Fruit fly (Drosophila melanogaster): ENCODE data around the gene Gapvd1.

Gene Gapvd1

DNA sequence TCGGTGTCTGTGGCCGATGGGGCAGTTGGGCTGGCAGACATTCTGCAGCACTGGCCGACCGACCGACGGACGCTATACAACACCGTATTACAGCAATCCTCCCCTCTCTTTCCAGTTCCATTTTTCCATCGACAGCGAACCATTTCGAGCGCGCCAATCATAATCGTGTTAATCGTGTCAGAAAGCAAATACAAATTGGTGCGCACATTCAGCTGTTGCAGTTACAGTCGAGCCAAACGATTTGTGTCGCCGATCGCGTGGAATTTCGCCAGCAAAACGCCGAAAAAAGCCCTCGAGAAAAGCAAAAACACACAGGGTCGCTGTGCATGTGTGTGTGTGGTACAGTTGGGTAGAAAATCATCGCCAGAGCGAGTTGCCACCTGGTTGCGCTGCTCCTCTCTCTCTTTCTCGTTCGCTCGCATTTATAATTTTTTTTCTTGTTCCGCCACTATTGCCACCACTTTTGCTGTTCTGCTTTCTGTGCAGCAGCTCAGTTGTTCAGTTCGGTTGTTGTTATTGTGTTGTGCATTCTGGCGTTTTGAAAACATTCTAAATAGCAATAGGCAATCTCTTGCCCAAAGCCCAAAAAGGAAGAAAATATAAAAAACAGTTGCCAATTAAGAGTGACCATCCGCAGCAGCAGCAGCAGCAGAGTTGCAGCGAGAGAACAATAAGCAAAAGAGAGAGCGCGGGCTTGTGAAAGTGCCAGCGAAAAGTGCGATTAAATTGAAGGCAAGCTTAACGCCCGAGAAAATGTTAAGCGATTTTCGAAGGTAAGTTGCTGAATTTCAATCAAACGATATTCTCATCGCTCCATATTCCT is 25.5 kb downstream of the Gapvd1 start, which contains the start of gene CG1737 (continued):
- TF ChIP-seq Dad (GFP tag; optimal IDR thresholded peaks at IDR 0.05) = no peak
- no peak for TF ChIP-seq CG12744 (GFP tag; optimal IDR thresholded peaks at IDR 0.05)
- no peak for TF ChIP-seq ind (GFP tag; optimal IDR thresholded peaks at IDR 0.05)
- no peak for TF ChIP-seq CG14441 (GFP tag; IDR thresholded peaks at IDR 0.05)
- TF ChIP-seq Nf-YB (GFP tag; optimal IDR thresholded peaks at IDR 0.05) = peak; percentile 25
- no peak for TF ChIP-seq Bteb2 (GFP tag; optimal IDR thresholded peaks at IDR 0.05)
- 0 out of 2 replicates have a peak, but pooled peaks have one; percentile 7 for TF ChIP-seq CG3847 (GFP tag; IDR thresholded peaks at IDR 0.05)
- no peak for TF ChIP-seq al (GFP tag; IDR thresholded peaks at IDR 0.05)
- TF ChIP-seq CG17568 (GFP tag; optimal IDR thresholded peaks at IDR 0.05) = no peak
- no peak for TF ChIP-seq yki (optimal IDR thresholded peaks at IDR 0.05)
- TF ChIP-seq CG3407 (GFP tag; optimal IDR thresholded peaks at IDR 0.05) = no peak
- no peak for TF ChIP-seq run (tag; optimal IDR thresholded peaks at IDR 0.05)
- 0 out of 2 replicates have a peak, but pooled peaks have one; percentile 17 for TF ChIP-seq CG32767 (GFP tag; IDR thresholded peaks at IDR 0.05)
- TF ChIP-seq MESR4 (GFP tag; optimal IDR thresholded peaks at IDR 0.05) = peak; percentile 90
- TF ChIP-seq Dip3 (GFP tag; optimal IDR thresholded peaks at IDR 0.05) = no peak
- TF ChIP-seq Aef1 (GFP tag; IDR thresholded peaks at IDR 0.05) = no peak
- TF ChIP-seq CG10959 (GFP tag; IDR thresholded peaks at IDR 0.05) = no peak
- no peak for TF ChIP-seq en (GFP tag; optimal IDR thresholded peaks at IDR 0.05)
- no peak for TF ChIP-seq CG31365 (tag; optimal IDR thresholded peaks at IDR 0.05)
- no peak for TF ChIP-seq CG15269 (tag; optimal IDR thresholded peaks at IDR 0.05)
- TF ChIP-seq CG2875 (GFP tag; optimal IDR thresholded peaks at IDR 0.05) = no peak
- no peak for TF ChIP-seq CG18764 (GFP tag; optimal IDR thresholded peaks at IDR 0.05)
- no peak for TF ChIP-seq tup (GFP tag; optimal IDR thresholded peaks at IDR 0.05)
- 0 out of 3 replicates have a peak, but pooled peaks have one; percentile 11 for TF ChIP-seq Opbp (GFP tag; IDR thresholded peaks at IDR 0.05; ENCODE audit: partially characterized antibody)
- TF ChIP-seq CG8924 (tag; optimal IDR thresholded peaks at IDR 0.05) = no peak
- no peak for TF ChIP-seq Hmx (GFP tag; optimal IDR thresholded peaks at IDR 0.05)
- TF ChIP-seq eve (GFP tag; optimal IDR thresholded peaks at IDR 0.05) = no peak
- TF ChIP-seq zen (tag; optimal IDR thresholded peaks at IDR 0.05) = no peak
- no peak for TF ChIP-seq Chrac-16 (GFP tag; optimal IDR thresholded peaks at IDR 0.05)
- TF ChIP-seq Spps (tag; optimal IDR thresholded peaks at IDR 0.05) = no peak
- TF ChIP-seq CG3163 (GFP tag; optimal IDR thresholded peaks at IDR 0.05) = no peak
- no peak for TF ChIP-seq Hr78 (GFP tag; optimal IDR thresholded peaks at IDR 0.05)
- TF ChIP-seq bbx (GFP tag; IDR thresholded peaks at IDR 0.05; ENCODE audit: partially characterized antibody) = no peak
- TF ChIP-seq CHES-1-like (GFP tag; optimal IDR thresholded peaks at IDR 0.05) = no peak
- no peak for TF ChIP-seq aop (GFP tag; IDR thresholded peaks at IDR 0.05)
- TF ChIP-seq H2.0 (GFP tag; IDR thresholded peaks at IDR 0.05) = 0 out of 2 replicates have a peak, but pooled peaks have one; percentile 7
- TF ChIP-seq CG7839 (tag; optimal IDR thresholded peaks at IDR 0.05) = no peak
- TF ChIP-seq CG8290 (GFP tag; optimal IDR thresholded peaks at IDR 0.05) = no peak
- TF ChIP-seq CG8290 (tag; optimal IDR thresholded peaks at IDR 0.05) = peak in 1 of 2 experiments; percentile 76
- no peak for TF ChIP-seq nmo (GFP tag; optimal IDR thresholded peaks at IDR 0.05)
- TF ChIP-seq CG17802 (tag; optimal IDR thresholded peaks at IDR 0.05) = no peak
- TF ChIP-seq ewg (GFP tag; optimal IDR thresholded peaks at IDR 0.05) = no peak
- TF ChIP-seq Bgb (GFP tag; IDR thresholded peaks at IDR 0.05; ENCODE audit: partially characterized antibody) = no peak
- TF ChIP-seq Hey (tag; optimal IDR thresholded peaks at IDR 0.05) = no peak
- no peak for TF ChIP-seq CG18476 (GFP tag; optimal IDR thresholded peaks at IDR 0.05)
- TF ChIP-seq CG10267 (tag; optimal IDR thresholded peaks at IDR 0.05) = peak; percentile 79
- TF ChIP-seq gfzf (GFP tag; optimal IDR thresholded peaks at IDR 0.05) = peak; percentile 1
- TF ChIP-seq CG9215 (GFP tag; IDR thresholded peaks at IDR 0.05) = no peak
- no peak for TF ChIP-seq Vsx1 (GFP tag; optimal IDR thresholded peaks at IDR 0.05)
- no peak for TF ChIP-seq H15 (GFP tag; IDR thresholded peaks at IDR 0.05)

Measured in whole organism, embryonic.